Fruit fly (Drosophila melanogaster): ENCODE measurements around the gene Klp68D.

Gene Klp68D

DNA sequence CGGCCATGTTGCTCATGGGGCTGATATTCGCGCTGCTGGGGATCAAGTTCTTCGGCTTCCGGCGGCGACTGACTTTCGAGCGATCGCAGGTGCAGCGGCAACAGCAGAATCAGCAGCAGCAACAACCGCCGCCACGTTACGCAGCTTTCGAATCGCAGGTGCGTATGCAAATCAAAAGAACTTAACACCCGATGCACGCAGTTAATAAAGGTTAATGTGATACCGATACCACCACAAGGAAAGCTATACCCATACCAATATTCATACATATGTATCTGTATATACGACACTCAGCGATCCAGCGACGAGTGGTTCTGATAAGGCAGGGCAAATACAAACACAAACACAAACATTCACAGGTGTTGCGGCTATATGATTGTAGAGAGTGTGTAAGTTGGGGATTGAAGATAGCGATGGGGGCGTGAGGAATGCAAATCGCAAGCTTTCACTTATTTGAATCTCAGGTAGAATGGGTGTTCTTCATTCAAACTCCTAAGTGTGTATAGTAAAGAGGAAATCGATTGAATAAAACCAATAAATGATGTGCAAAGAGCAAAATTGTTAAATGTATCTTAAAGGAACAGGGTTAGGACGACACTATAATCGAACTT lies 18.0 kb upstream of the Klp68D start:
- peak; percentile 15 for TF ChIP-seq OdsH (GFP tag; optimal IDR thresholded peaks at IDR 0.05)
- TF ChIP-seq Hr83 (GFP tag; optimal IDR thresholded peaks at IDR 0.05; ENCODE audit: poor library complexity, severe bottlenecking), result peak; percentile 50
- TF ChIP-seq CrebA (GFP tag; optimal IDR thresholded peaks at IDR 0.05; ENCODE audit: borderline replicate concordance), result no peak
- TF ChIP-seq Mio (GFP tag; optimal IDR thresholded peaks at IDR 0.05), result no peak
- no peak for TF ChIP-seq pan (optimal IDR thresholded peaks at IDR 0.05)
- TF ChIP-seq rgr (GFP tag; optimal IDR thresholded peaks at IDR 0.05), result peak; percentile 22
- TF ChIP-seq fru (GFP tag; optimal IDR thresholded peaks at IDR 0.05), result peak; percentile 34
- peak; percentile 34 for TF ChIP-seq Jra (GFP tag; optimal IDR thresholded peaks at IDR 0.05)
- TF ChIP-seq h (GFP tag; optimal IDR thresholded peaks at IDR 0.05), result peak; percentile 57
- no peak for TF ChIP-seq dmrt93B (GFP tag; optimal IDR thresholded peaks at IDR 0.05)
- TF ChIP-seq foxo (GFP tag; optimal IDR thresholded peaks at IDR 0.05), result peak in 1 of 2 experiments; percentile 27

DNA sequence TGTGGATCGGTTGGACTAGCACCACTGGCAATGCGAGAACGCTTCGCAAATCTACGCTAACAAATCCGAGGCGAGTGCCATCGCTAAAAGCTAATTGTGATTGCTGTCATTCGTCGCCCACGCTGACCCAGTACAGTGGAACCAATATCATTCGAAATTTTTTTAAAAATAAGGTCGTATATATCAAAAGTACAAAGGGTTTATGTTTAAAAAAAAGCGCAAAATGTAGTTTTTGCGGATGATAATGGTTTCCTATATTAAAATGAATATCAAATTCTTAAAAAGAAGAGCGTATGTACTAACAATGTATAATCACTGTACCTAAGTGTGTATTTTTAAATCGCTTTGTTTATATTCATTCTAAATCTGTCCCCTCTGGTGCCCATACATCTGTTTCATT lies 10.1 kb upstream of the Klp68D start:
- no peak for TF ChIP-seq CrebA (GFP tag; optimal IDR thresholded peaks at IDR 0.05; ENCODE audit: borderline replicate concordance)
- no peak for TF ChIP-seq lola (GFP tag; optimal IDR thresholded peaks at IDR 0.05)
- TF ChIP-seq rgr (GFP tag; optimal IDR thresholded peaks at IDR 0.05), result peak; percentile 56
- TF ChIP-seq GATAd (GFP tag; optimal IDR thresholded peaks at IDR 0.05), result no peak
- peak; percentile 48 for TF ChIP-seq ey (GFP tag; optimal IDR thresholded peaks at IDR 0.05)
- peak; percentile 41 for TF ChIP-seq fru (GFP tag; optimal IDR thresholded peaks at IDR 0.05)
- no peak for TF ChIP-seq Hr83 (GFP tag; optimal IDR thresholded peaks at IDR 0.05; ENCODE audit: poor library complexity, severe bottlenecking)
- peak; percentile 27 for TF ChIP-seq OdsH (GFP tag; optimal IDR thresholded peaks at IDR 0.05)
- no peak for TF ChIP-seq sv (GFP tag; optimal IDR thresholded peaks at IDR 0.05)

DNA sequence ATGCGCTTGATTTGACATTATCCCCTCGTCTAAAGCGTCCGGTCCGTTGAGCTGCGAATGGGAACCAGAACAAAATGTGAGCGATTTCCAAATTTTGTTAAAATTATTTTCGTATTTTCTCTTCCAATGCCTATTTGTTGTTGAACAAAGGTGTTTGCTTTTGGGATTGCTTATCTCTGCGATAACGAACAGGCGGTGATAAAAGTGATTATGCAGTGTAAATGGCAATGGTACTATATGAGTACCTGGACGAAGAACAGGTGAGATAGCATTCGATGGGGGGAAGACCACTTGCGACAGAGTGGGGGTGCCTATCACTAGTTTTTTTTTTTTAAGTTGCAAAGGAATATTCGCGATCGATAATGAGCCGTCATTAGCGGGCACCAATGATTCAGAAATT lies 7.2 kb upstream of the Klp68D start:
- TF ChIP-seq OdsH (GFP tag; optimal IDR thresholded peaks at IDR 0.05) (peak; percentile 25), Rel (GFP tag; optimal IDR thresholded peaks at IDR 0.05) (peak; percentile 10), Rel (tag; optimal IDR thresholded peaks at IDR 0.05) (peak; percentile 85), foxo (GFP tag; optimal IDR thresholded peaks at IDR 0.05) (peak in 1 of 2 experiments; percentile 8), CrebA (GFP tag; optimal IDR thresholded peaks at IDR 0.05; ENCODE audit: borderline replicate concordance) (no peak), Myc (optimal IDR thresholded peaks at IDR 0.05) (no peak), br (GFP tag; optimal IDR thresholded peaks at IDR 0.05) (peak; percentile 44), CG32264 (GFP tag; optimal IDR thresholded peaks at IDR 0.05) (no peak), fru (GFP tag; optimal IDR thresholded peaks at IDR 0.05) (no peak), h (GFP tag; optimal IDR thresholded peaks at IDR 0.05) (peak; percentile 40), rgr (GFP tag; optimal IDR thresholded peaks at IDR 0.05) (peak; percentile 54), Hr83 (GFP tag; optimal IDR thresholded peaks at IDR 0.05; ENCODE audit: poor library complexity, severe bottlenecking) (peak; percentile 62), psq (GFP tag; optimal IDR thresholded peaks at IDR 0.05) (peak; percentile 48)

DNA sequence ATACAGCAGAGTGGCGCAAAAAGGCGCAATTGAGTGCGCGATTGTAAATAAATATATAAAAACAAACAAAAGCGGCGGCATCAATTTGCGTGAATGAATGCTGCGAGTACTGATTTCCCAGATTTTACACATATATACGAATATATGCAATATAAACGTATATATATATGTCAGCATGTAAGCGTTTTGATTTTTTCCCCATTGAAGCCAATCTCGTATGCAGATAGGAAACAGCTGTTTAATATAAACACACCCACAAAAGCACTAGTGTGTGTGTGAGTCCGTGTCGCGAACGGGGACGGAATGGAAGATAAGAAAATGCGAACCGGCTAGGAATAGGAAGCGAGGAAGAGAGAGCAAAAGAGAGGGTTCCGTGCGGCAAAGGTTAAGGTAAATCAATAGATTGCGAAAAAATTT lies 6.5 kb upstream of the Klp68D start:
- TF ChIP-seq N (GFP tag; optimal IDR thresholded peaks at IDR 0.05) (no peak), psq (GFP tag; optimal IDR thresholded peaks at IDR 0.05) (peak; percentile 87), Dif (GFP tag; optimal IDR thresholded peaks at IDR 0.05; ENCODE audit: partially characterized antibody) (no peak), jim (GFP tag; optimal IDR thresholded peaks at IDR 0.05) (no peak), CG32264 (GFP tag; optimal IDR thresholded peaks at IDR 0.05) (no peak), brk (GFP tag; optimal IDR thresholded peaks at IDR 0.05) (no peak), foxo (GFP tag; optimal IDR thresholded peaks at IDR 0.05) (peak in 1 of 2 experiments; percentile 12), Rel (GFP tag; optimal IDR thresholded peaks at IDR 0.05) (peak; percentile 10), Rel (tag; optimal IDR thresholded peaks at IDR 0.05) (peak; percentile 35), Dfd (GFP tag; optimal IDR thresholded peaks at IDR 0.05) (no peak), dmrt93B (GFP tag; optimal IDR thresholded peaks at IDR 0.05) (no peak), sage (GFP tag; optimal IDR thresholded peaks at IDR 0.05) (peak; percentile 42), Jra (GFP tag; optimal IDR thresholded peaks at IDR 0.05) (no peak), Sp1 (GFP tag; optimal IDR thresholded peaks at IDR 0.05) (no peak), Hnf4 (GFP tag; optimal IDR thresholded peaks at IDR 0.05) (no peak), lola (GFP tag; optimal IDR thresholded peaks at IDR 0.05) (no peak), OdsH (GFP tag; optimal IDR thresholded peaks at IDR 0.05) (no peak)

DNA sequence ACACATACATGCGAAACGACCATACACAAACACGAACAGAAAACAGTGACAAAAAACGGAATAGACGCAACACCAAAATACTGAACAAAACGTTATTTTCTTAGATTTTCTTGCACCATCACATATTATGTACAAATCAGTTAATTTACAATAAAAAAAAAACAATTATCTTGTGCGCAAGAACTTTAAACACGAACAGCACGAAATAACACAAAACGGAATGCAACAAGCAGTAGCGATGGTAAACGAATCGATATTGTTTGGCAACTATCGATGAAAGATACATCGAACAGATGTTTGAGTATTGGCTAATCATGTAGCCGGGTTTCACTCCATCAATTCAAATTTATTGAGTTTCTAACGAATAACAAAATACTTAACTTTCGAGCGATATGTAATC lies 5.6 kb upstream of the Klp68D start, which contains the start of gene Pi3K68D:
Gene Pi3K68D, minus strand, starts transcription at position 241 of the 400 bp plus-strand sequence.
- TF ChIP-seq woc (GFP tag; optimal IDR thresholded peaks at IDR 0.05) (no peak), dsf (GFP tag; optimal IDR thresholded peaks at IDR 0.05; ENCODE audit: borderline replicate concordance) (no peak), br (GFP tag; optimal IDR thresholded peaks at IDR 0.05) (no peak), Hr83 (GFP tag; optimal IDR thresholded peaks at IDR 0.05; ENCODE audit: poor library complexity, severe bottlenecking) (peak; percentile 28), CG9705 (GFP tag; optimal IDR thresholded peaks at IDR 0.05) (peak; percentile 23), ey (GFP tag; optimal IDR thresholded peaks at IDR 0.05) (peak; percentile 4), GATAd (GFP tag; optimal IDR thresholded peaks at IDR 0.05) (no peak), N (GFP tag; optimal IDR thresholded peaks at IDR 0.05) (no peak), CG32264 (GFP tag; optimal IDR thresholded peaks at IDR 0.05) (peak; percentile 19), Abd-B (GFP tag; optimal IDR thresholded peaks at IDR 0.05) (no peak), psq (GFP tag; optimal IDR thresholded peaks at IDR 0.05) (peak; percentile 95), Myc (optimal IDR thresholded peaks at IDR 0.05) (peak; percentile 14), OdsH (GFP tag; optimal IDR thresholded peaks at IDR 0.05) (peak; percentile 11), foxo (GFP tag; optimal IDR thresholded peaks at IDR 0.05) (no peak), h (GFP tag; optimal IDR thresholded peaks at IDR 0.05) (no peak)
